Worm (Caenorhabditis elegans) whole organism, young adult: ENCODE measurements around the gene C08F8.3.

Experiments used
- B0019.2 ChIP-seq: fragments of 200-800 bp; sonication (Bioruptor generic); conservative IDR thresholded peaks from 2 replicates; pipeline ENCODE4 v1.3.6; 2022; ENCODE audit warnings: missing genetic modification reagents, missing genetic modification characterization, missing compliant biosample characterization
- B0035.1 ChIP-seq: sonication (generic microtip); optimal IDR thresholded peaks from 2 replicates; lab custom pipeline; 2016; ENCODE audit warnings: missing genetic modification characterization, mild to moderate bottlenecking, missing compliant biosample characterization, missing genotype, missing genetic modification reagents
- B0261.1 ChIP-seq: sonication (generic microtip); optimal IDR thresholded peaks from 2 replicates; lab custom pipeline; 2016; ENCODE audit warnings: mild to moderate bottlenecking, missing genetic modification characterization, moderate library complexity, missing compliant biosample characterization
- F33H1.4 ChIP-seq: fragments of 200-800 bp; sonication (Bioruptor generic); IDR thresholded peaks from 2 replicates; pipeline ENCODE4 v1.3.6; 2022; ENCODE audit warnings: missing genetic modification reagents, missing genetic modification characterization, missing compliant biosample characterization
- F52B5.7 ChIP-seq: sonication (generic microtip); optimal IDR thresholded peaks from 2 replicates; lab custom pipeline; 2016; ENCODE audit warnings: mild to moderate bottlenecking, missing genetic modification characterization, missing compliant biosample characterization
- Y79H2A.3 ChIP-seq: fragments of 200-800 bp; sonication (Bioruptor generic); conservative IDR thresholded peaks from 2 replicates; pipeline ENCODE4 v1.3.6; 2022; ENCODE audit warnings: missing genetic modification reagents, missing genetic modification characterization, missing compliant biosample characterization
- Y95B8A.8 ChIP-seq: fragments of 200-800 bp; sonication (Bioruptor generic); IDR thresholded peaks from 2 replicates; pipeline ENCODE4 v1.3.6; 2022; ENCODE audit warnings: missing genetic modification reagents, missing genetic modification characterization, missing compliant biosample characterization
- ZK185.1 ChIP-seq: sonication (generic microtip); optimal IDR thresholded peaks from 2 replicates; lab custom pipeline; 2016; ENCODE audit warnings: mild to moderate bottlenecking, missing genetic modification characterization, missing compliant biosample characterization; ENCODE audit not compliant: poor library complexity, severe bottlenecking
- aptf-2 ChIP-seq: fragments of 200-800 bp; sonication (Bioruptor generic); conservative IDR thresholded peaks from 2 replicates; pipeline ENCODE4 v1.3.6; 2022; ENCODE audit warnings: missing genetic modification reagents, missing genetic modification characterization, missing compliant biosample characterization
- athp-1 ChIP-seq: sonication (generic microtip); optimal IDR thresholded peaks from 2 replicates; lab custom pipeline; 2017; ENCODE audit warnings: mild to moderate bottlenecking, missing genetic modification characterization, missing compliant biosample characterization
- attf-5 ChIP-seq: fragments of 200-800 bp; sonication (Bioruptor generic); optimal IDR thresholded peaks from 2 replicates; lab custom pipeline; 2018; ENCODE audit warnings: mild to moderate bottlenecking, missing genetic modification characterization, missing compliant biosample characterization
- attf-6 ChIP-seq: fragments of 200-800 bp; sonication (Bioruptor generic); IDR thresholded peaks from 2 replicates; pipeline ENCODE4 v1.3.6; 2022; ENCODE audit warnings: missing genetic modification reagents, missing genetic modification characterization, missing compliant biosample characterization
- bed-1 ChIP-seq: fragments of 200-800 bp; sonication (Bioruptor generic); IDR thresholded peaks from 2 replicates; pipeline ENCODE4 v1.3.6; 2022; ENCODE audit warnings: missing genetic modification reagents, missing genetic modification characterization, missing compliant biosample characterization
- cebp-1 ChIP-seq, 2 experiments: fragments of 200-800 bp in 1 of 2; sonication (Bioruptor generic) in 1 of 2; sonication (generic microtip) in 1 of 2; IDR thresholded peaks in 1 of 2; optimal IDR thresholded peaks in 1 of 2; 2 replicates each; pipeline versions ENCODE4 v1.3.6 to Lab custom; 2017 to 2022; ENCODE audit warnings: missing compliant biosample characterization in 2 of 2, missing genetic modification characterization in 2 of 2, mild to moderate bottlenecking in 1 of 2, missing genetic modification reagents in 1 of 2, moderate library complexity in 1 of 2
- ceh-100 ChIP-seq: fragments of 200-800 bp; sonication (Bioruptor generic); IDR thresholded peaks from 2 replicates; pipeline ENCODE4 v1.3.6; 2022; ENCODE audit warnings: missing genetic modification reagents, missing genetic modification characterization, missing compliant biosample characterization
- ceh-40 ChIP-seq: fragments of 200-800 bp; sonication (Bioruptor generic); IDR thresholded peaks from 2 replicates; pipeline ENCODE4 v1.3.6; 2022; ENCODE audit warnings: missing genetic modification characterization, missing compliant biosample characterization
- ceh-58 ChIP-seq: fragments of 200-800 bp; sonication (Bioruptor generic); IDR thresholded peaks from 2 replicates; pipeline ENCODE4 v1.3.6; 2022; ENCODE audit warnings: missing genetic modification characterization, missing compliant biosample characterization
- chd-7 ChIP-seq: sonication (generic microtip); optimal IDR thresholded peaks from 2 replicates; lab custom pipeline; 2016; ENCODE audit warnings: mild to moderate bottlenecking, missing genetic modification characterization, moderate library complexity, missing compliant biosample characterization
- die-1 ChIP-seq: sonication (generic microtip); optimal IDR thresholded peaks from 2 replicates; lab custom pipeline; 2016; ENCODE audit warnings: missing genotype, mild to moderate bottlenecking, missing genetic modification characterization, missing compliant biosample characterization
- dpff-1 ChIP-seq: sonication (generic microtip); optimal IDR thresholded peaks from 2 replicates; lab custom pipeline; 2017; ENCODE audit warnings: mild to moderate bottlenecking, missing genetic modification characterization, missing compliant biosample characterization
- egl-18 ChIP-seq: fragments of 200-800 bp; sonication (Bioruptor generic); IDR thresholded peaks from 2 replicates; pipeline ENCODE4 v1.3.6; 2022; ENCODE audit warnings: missing genetic modification reagents, missing genetic modification characterization, missing compliant biosample characterization
- gei-17 ChIP-seq: fragments of 200-800 bp; sonication (Bioruptor generic); optimal IDR thresholded peaks from 2 replicates; lab custom pipeline; 2018; ENCODE audit warnings: mild to moderate bottlenecking, missing genetic modification characterization, missing compliant biosample characterization
- hlh-26 ChIP-seq: fragments of 200-800 bp; sonication (Bioruptor generic); conservative IDR thresholded peaks from 2 replicates; pipeline ENCODE4 v1.3.6; 2022; ENCODE audit warnings: missing genetic modification reagents, missing genetic modification characterization, missing compliant biosample characterization
- lag-1 ChIP-seq: fragments of 200-800 bp; sonication (Bioruptor generic); IDR thresholded peaks from 2 replicates; pipeline ENCODE4 v1.3.6; 2022; ENCODE audit warnings: missing genetic modification reagents, missing genetic modification characterization, missing compliant biosample characterization
- let-526 ChIP-seq: fragments of 200-800 bp; sonication (Bioruptor generic); IDR thresholded peaks from 2 replicates; pipeline ENCODE4 v1.3.6; 2022; ENCODE audit warnings: missing genetic modification reagents, missing genetic modification characterization, missing compliant biosample characterization
- lin-26 ChIP-seq: fragments of 200-800 bp; sonication (Bioruptor generic); IDR thresholded peaks from 2 replicates; pipeline ENCODE4 v1.3.6; 2022; ENCODE audit warnings: missing genetic modification reagents, missing genetic modification characterization, missing compliant biosample characterization
- lin-40 ChIP-seq: sonication (generic microtip); optimal IDR thresholded peaks from 2 replicates; lab custom pipeline; 2016; ENCODE audit warnings: missing genetic modification characterization, mild to moderate bottlenecking, missing compliant biosample characterization, missing genotype, missing genetic modification reagents
- lsl-1 ChIP-seq: fragments of 200-800 bp; sonication (Bioruptor generic); optimal IDR thresholded peaks from 2 replicates; lab custom pipeline; 2018; ENCODE audit warnings: mild to moderate bottlenecking, missing genetic modification characterization, moderate library complexity, missing compliant biosample characterization
- lsy-27 ChIP-seq: sonication (generic microtip); optimal IDR thresholded peaks from 2 replicates; lab custom pipeline; 2017; ENCODE audit warnings: missing genetic modification characterization, mild to moderate bottlenecking, missing compliant biosample characterization, antibody characterized with exemption, missing genotype, borderline replicate concordance; ENCODE audit not compliant: insufficient read depth
- madf-10 ChIP-seq: sonication (generic microtip); optimal IDR thresholded peaks from 2 replicates; lab custom pipeline; 2016; ENCODE audit warnings: mild to moderate bottlenecking, missing genetic modification characterization, missing compliant biosample characterization
- madf-3 ChIP-seq: fragments of 200-800 bp; sonication (Bioruptor generic); IDR thresholded peaks from 2 replicates; pipeline ENCODE4 v1.3.6; 2022; ENCODE audit warnings: missing genetic modification reagents, missing genetic modification characterization, missing compliant biosample characterization
- nfyb-1 ChIP-seq: fragments of 200-800 bp; sonication (Bioruptor generic); IDR thresholded peaks from 2 replicates; pipeline ENCODE4 v1.3.6; 2022; ENCODE audit warnings: missing genetic modification reagents, missing genetic modification characterization, missing compliant biosample characterization
- rcor-1 ChIP-seq: fragments of 200-800 bp; sonication (Bioruptor generic); IDR thresholded peaks from 2 replicates; pipeline ENCODE4 v1.3.6; 2022; ENCODE audit warnings: missing genetic modification reagents, missing genetic modification characterization, missing compliant biosample characterization
- rpc-1 ChIP-seq, 2 experiments: fragments of 150-350 bp in 1 of 2; sonication (generic microtip) in 1 of 2; optimal IDR thresholded peaks; 2 replicates each; lab custom pipeline; 2014 to 2018; ENCODE audit warnings: missing biosample characterization in 1 of 2, missing genetic modification characterization in 1 of 2, missing genetic modification reagents in 1 of 2, missing genotype in 1 of 2
- snpc-1.1 ChIP-seq: sonication (generic microtip); optimal IDR thresholded peaks from 2 replicates; lab custom pipeline; 2017; ENCODE audit warnings: missing genetic modification characterization, mild to moderate bottlenecking, missing compliant biosample characterization, antibody characterized with exemption, moderate library complexity, missing genotype, missing genetic modification reagents; ENCODE audit not compliant: insufficient read depth
- snpc-3.4 ChIP-seq: sonication (generic microtip); optimal IDR thresholded peaks from 2 replicates; lab custom pipeline; 2017; ENCODE audit warnings: missing genetic modification characterization, mild to moderate bottlenecking, missing compliant biosample characterization, antibody characterized with exemption, moderate library complexity, missing genotype, missing genetic modification reagents
- snpc-4 ChIP-seq, 5 experiments: fragments of 150-350 bp in 1 of 5; sonication (generic microtip) in 4 of 5; optimal IDR thresholded peaks; 2 replicates each; lab custom pipeline; 2014 to 2018; ENCODE audit warnings: missing genetic modification characterization in 5 of 5, missing biosample characterization in 3 of 5, antibody characterized with exemption in 2 of 5, mild to moderate bottlenecking in 2 of 5, missing compliant biosample characterization in 2 of 5, missing genotype in 2 of 5, moderate library complexity in 2 of 5, missing genetic modification reagents in 1 of 5
- unc-62 ChIP-seq: fragments of 150-350 bp; optimal IDR thresholded peaks from 2 replicates; lab custom pipeline; 2014; ENCODE audit warnings: missing biosample characterization, missing genetic modification reagents, missing genetic modification characterization
- xnd-1 ChIP-seq: sonication (generic microtip); optimal IDR thresholded peaks from 2 replicates; lab custom pipeline; 2016; ENCODE audit warnings: missing genotype, missing genetic modification reagents, missing genetic modification characterization, missing compliant biosample characterization
- zfh-2 ChIP-seq: fragments of 200-800 bp; sonication (Bioruptor generic); conservative IDR thresholded peaks from 2 replicates; pipeline ENCODE4 v1.3.6; 2022; ENCODE audit warnings: missing genetic modification reagents, missing genetic modification characterization, missing compliant biosample characterization
- ztf-22 ChIP-seq: fragments of 200-800 bp; sonication (Bioruptor generic); optimal IDR thresholded peaks from 2 replicates; lab custom pipeline; 2018; ENCODE audit warnings: mild to moderate bottlenecking, missing genetic modification characterization, moderate library complexity, missing compliant biosample characterization
- ztf-28 ChIP-seq: fragments of 200-800 bp; sonication (Bioruptor generic); IDR thresholded peaks from 2 replicates; pipeline ENCODE4 v1.3.6; 2022; ENCODE audit warnings: missing genetic modification reagents, missing genetic modification characterization, missing compliant biosample characterization
- ztf-3 ChIP-seq: fragments of 200-800 bp; sonication (Bioruptor generic); optimal IDR thresholded peaks from 2 replicates; lab custom pipeline; 2018; ENCODE audit warnings: mild to moderate bottlenecking, missing genetic modification characterization, missing compliant biosample characterization
- ztf-6 ChIP-seq: fragments of 200-800 bp; sonication (Bioruptor generic); IDR thresholded peaks from 2 replicates; pipeline ENCODE4 v1.3.6; 2022; ENCODE audit warnings: missing genetic modification reagents, missing genetic modification characterization, missing compliant biosample characterization

The C08F8.3 gene

DNA sequence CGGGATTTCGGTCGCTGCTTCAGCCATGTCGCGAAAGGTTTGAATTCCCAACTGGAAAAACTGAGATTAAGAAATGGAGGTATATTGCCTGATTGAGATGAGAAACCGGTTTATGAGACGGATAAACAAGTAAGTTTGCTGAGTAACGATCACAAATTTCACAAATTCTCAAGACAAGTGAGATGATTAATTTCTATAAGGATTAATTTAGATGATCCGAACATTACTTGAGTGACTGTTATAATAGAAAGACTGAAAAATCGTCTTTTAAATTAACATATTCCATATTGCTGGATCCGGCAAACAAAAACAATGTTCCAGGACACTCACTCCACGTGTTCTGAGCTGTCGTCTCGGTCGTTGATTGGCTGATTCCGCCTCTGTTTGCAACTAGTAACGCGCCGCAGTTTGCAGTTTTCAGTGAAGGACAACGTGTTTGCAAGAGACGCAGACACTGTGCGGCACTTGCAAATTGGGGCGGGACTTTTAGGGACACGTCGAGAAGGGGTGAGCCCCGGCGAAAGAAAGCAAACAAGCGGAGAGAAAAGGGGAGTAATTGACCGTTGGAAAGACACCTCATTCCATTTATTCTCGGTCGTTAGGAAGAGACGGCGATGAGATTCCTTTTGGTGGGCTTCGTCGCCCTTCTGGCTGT, 35.9 kb upstream of the C08F8.3 start, which contains the start of the genes imp-2 and enpl-1 (continued):
- TF ChIP-seq ceh-58 (GFP tag; lab: Robert Waterston, UW) (no peak), Y95B8A.8 (GFP tag; lab: Robert Waterston, UW) (0 out of 2 replicates have a peak, but pooled peaks have one; percentile 20), madf-10 (tag; lab: Kevin White, UChicago) (peak; percentile 77), ceh-100 (GFP tag; lab: Robert Waterston, UW) (peak; percentile 77), xnd-1 (tag; lab: Kevin White, UChicago) (no peak), snpc-1.1 (no peak), nfyb-1 (peak; percentile 100), let-526 (GFP tag; lab: Robert Waterston, UW) (peak; percentile 40; the same call in 1 of the 2 replicates), cebp-1 (GFP tag; IDR thresholded peaks at IDR 0.05; lab: Robert Waterston, UW) (0 out of 2 replicates have a peak, but pooled peaks have one; percentile 12), cebp-1 (tag; optimal IDR thresholded peaks at IDR 0.05; lab: Kevin White, UChicago) (peak; percentile 82), attf-5 (GFP tag; lab: Kevin White, UChicago) (peak; percentile 88), unc-62 (GFP tag; lab: Kevin White, UChicago) (peak; percentile 11), aptf-2 (GFP tag; lab: Robert Waterston, UW) (no peak), ztf-6 (no peak), madf-3 (GFP tag; lab: Robert Waterston, UW) (peak; percentile 72; the same call in 1 of the 2 replicates), bed-1 (GFP tag; lab: Robert Waterston, UW) (no peak), athp-1 (tag; lab: Kevin White, UChicago) (peak; percentile 22), F33H1.4 (peak; percentile 63), snpc-3.4 (tag; lab: Kevin White, UChicago) (no peak), ztf-28 (GFP tag; lab: Robert Waterston, UW) (no peak), snpc-4 (GFP tag; optimal IDR thresholded peaks at IDR 0.05; lab: Kevin White, UChicago) (no peak), snpc-4 (tag; optimal IDR thresholded peaks at IDR 0.05; lab: Kevin White, UChicago) (peak in 3 of 4 experiments; percentile 68 to 78 (median 71)), ceh-40 (GFP tag; lab: Robert Waterston, UW) (no peak), lin-40 (peak; percentile 85), rpc-1 (optimal IDR thresholded peaks at IDR 0.05; lab: Kevin White, UChicago) (no peak), rpc-1 (tag; optimal IDR thresholded peaks at IDR 0.05; lab: Kevin White, UChicago) (peak; percentile 5), die-1 (tag; lab: Kevin White, UChicago) (peak; percentile 12), chd-7 (peak; percentile 79), lsl-1 (peak; percentile 67), Y79H2A.3 (GFP tag; lab: Robert Waterston, UW) (no peak), hlh-26 (GFP tag; lab: Robert Waterston, UW) (no peak), B0261.1 (tag; lab: Kevin White, UChicago) (no peak), ztf-3 (GFP tag; lab: Kevin White, UChicago) (no peak), lsy-27 (tag; lab: Kevin White, UChicago) (no peak), egl-18 (GFP tag; lab: Robert Waterston, UW) (no peak), B0019.2 (GFP tag; lab: Robert Waterston, UW) (no peak), ZK185.1 (tag; lab: Kevin White, UChicago) (peak; percentile 57), gei-17 (GFP tag; lab: Kevin White, UChicago) (peak; percentile 46), lag-1 (GFP tag; lab: Robert Waterston, UW) (no peak), zfh-2 (GFP tag; lab: Robert Waterston, UW) (peak; percentile 97), F52B5.7 (tag; lab: Kevin White, UChicago) (no peak), ztf-22 (GFP tag; lab: Kevin White, UChicago) (peak; percentile 48), attf-6 (no peak), rcor-1 (GFP tag; lab: Robert Waterston, UW) (peak; percentile 75), dpff-1 (tag; lab: Kevin White, UChicago) (no peak), lin-26 (GFP tag; lab: Robert Waterston, UW) (peak; percentile 66; the same call in 1 of the 2 replicates), B0035.1 (tag; lab: Kevin White, UChicago) (no peak)
